Fruit fly (Drosophila melanogaster) whole organism, embryonic: ENCODE results near the gene Alms1a.
A peak's percentile ranks its signal among the peaks of the same experiment; 100 is the strongest.

Experiments
- Blimp-1 ChIP-seq: fragments of 200-800 bp; sonication (Bioruptor generic); optimal IDR thresholded peaks from 3 replicates; lab custom pipeline; 2018; ENCODE audit warnings: missing biosample characterization, missing genetic modification characterization, mild to moderate bottlenecking, moderate library complexity, missing genetic modification reagents
- CG11247 ChIP-seq: fragments of 200-800 bp; sonication (Bioruptor generic); IDR thresholded peaks from 2 replicates; pipeline ENCODE4 v1.3.6; 2022; ENCODE audit warnings: missing biosample characterization, missing genetic modification characterization
- CG11560 ChIP-seq: fragments of 200-800 bp; sonication (Bioruptor generic); IDR thresholded peaks from 3 replicates; pipeline ENCODE4 v1.3.6; 2022; ENCODE audit warnings: missing biosample characterization, missing genetic modification characterization
- CG12155 ChIP-seq: fragments of 200-800 bp; sonication (Bioruptor generic); optimal IDR thresholded peaks from 3 replicates; lab custom pipeline; 2016; ENCODE audit warnings: missing biosample characterization, missing genetic modification characterization
- CG14441 ChIP-seq: fragments of 200-800 bp; sonication (Bioruptor generic); IDR thresholded peaks from 2 replicates; pipeline ENCODE4 v1.3.6; 2022; ENCODE audit warnings: missing biosample characterization, missing genetic modification characterization
- CG15269 ChIP-seq: fragments of 200-800 bp; sonication (Bioruptor generic); optimal IDR thresholded peaks from 2 replicates; lab custom pipeline; 2018; ENCODE audit warnings: missing biosample characterization, mild to moderate bottlenecking, missing genetic modification characterization, moderate library complexity
- CG16779 ChIP-seq: fragments of 200-800 bp; sonication (Bioruptor generic); IDR thresholded peaks from 2 replicates; pipeline ENCODE4 v1.3.6; 2022; ENCODE audit warnings: missing biosample characterization, missing genetic modification characterization
- CG16813 ChIP-seq: fragments of 200-800 bp; sonication (Bioruptor generic); IDR thresholded peaks from 3 replicates; pipeline ENCODE4 v1.3.6; 2022; ENCODE audit warnings: missing biosample characterization, missing genetic modification characterization; ENCODE audit not compliant: partially characterized antibody
- CG17186 ChIP-seq: fragments of 200-800 bp; sonication (Bioruptor generic); optimal IDR thresholded peaks from 3 replicates; lab custom pipeline; 2017; ENCODE audit warnings: missing biosample characterization, missing genetic modification reagents, missing genetic modification characterization
- CG30020 ChIP-seq: fragments of 200-800 bp; optimal IDR thresholded peaks from 2 replicates; lab custom pipeline; 2019; ENCODE audit warnings: missing biosample characterization, mild to moderate bottlenecking, missing genetic modification characterization, moderate library complexity
- CG3065 ChIP-seq: fragments of 200-800 bp; sonication (Bioruptor generic); optimal IDR thresholded peaks from 2 replicates; lab custom pipeline; 2016; ENCODE audit warnings: missing biosample characterization, missing genetic modification characterization
- CG31441 ChIP-seq: fragments of 200-800 bp; sonication (Bioruptor generic); IDR thresholded peaks from 2 replicates; pipeline ENCODE4 v1.3.6; 2022; ENCODE audit warnings: missing biosample characterization, missing genetic modification characterization
- CG33557 ChIP-seq: fragments of 200-800 bp; sonication (Bioruptor generic); optimal IDR thresholded peaks from 2 replicates; lab custom pipeline; 2019; ENCODE audit warnings: missing biosample characterization, mild to moderate bottlenecking, missing genetic modification characterization, moderate library complexity
- CG34224 ChIP-seq: fragments of 200-800 bp; sonication (Bioruptor generic); IDR thresholded peaks from 3 replicates; pipeline ENCODE4 v1.3.6; 2022; ENCODE audit warnings: missing biosample characterization, missing genetic modification characterization; ENCODE audit not compliant: partially characterized antibody
- CG4328 ChIP-seq: fragments of 200-800 bp; sonication (Bioruptor generic); optimal IDR thresholded peaks from 3 replicates; lab custom pipeline; 2017; ENCODE audit warnings: missing biosample characterization, missing genetic modification reagents, missing genetic modification characterization
- CG4730 ChIP-seq: fragments of 200-800 bp; sonication (Bioruptor generic); IDR thresholded peaks from 2 replicates; pipeline ENCODE4 v1.3.6; 2022; ENCODE audit warnings: missing biosample characterization, missing genetic modification characterization
- CG7786 ChIP-seq: fragments of 200-800 bp; sonication (Bioruptor generic); optimal IDR thresholded peaks from 2 replicates; lab custom pipeline; 2016; ENCODE audit warnings: missing biosample characterization, missing genetic modification characterization
- CG9437 ChIP-seq: fragments of 200-800 bp; sonication (Bioruptor generic); optimal IDR thresholded peaks from 2 replicates; lab custom pipeline; 2018; ENCODE audit warnings: missing biosample characterization, mild to moderate bottlenecking, missing genetic modification characterization
- CG9727 ChIP-seq: fragments of 200-800 bp; sonication (Bioruptor generic); optimal IDR thresholded peaks from 3 replicates; lab custom pipeline; 2017; ENCODE audit warnings: missing biosample characterization, mild to moderate bottlenecking, missing genetic modification characterization
- D ChIP-seq, 2 experiments: fragments of 200-800 bp in 1 of 2; fragments of >200 bp in 1 of 2; sonication (Bioruptor generic) in 1 of 2; optimal IDR thresholded peaks; 2 replicates in 1 of 2; 3 replicates in 1 of 2; lab custom pipeline; 2017; ENCODE audit warnings: mild to moderate bottlenecking in 1 of 2, missing biosample characterization in 1 of 2, missing genetic modification characterization in 1 of 2, missing genetic modification reagents in 1 of 2
- H15 ChIP-seq: fragments of 200-800 bp; sonication (Bioruptor generic); IDR thresholded peaks from 3 replicates; pipeline ENCODE4 v1.3.6; 2022; ENCODE audit warnings: missing biosample characterization, missing genetic modification characterization
- MESR4 ChIP-seq: fragments of 200-800 bp; sonication (Bioruptor generic); optimal IDR thresholded peaks from 2 replicates; lab custom pipeline; 2018; ENCODE audit warnings: missing biosample characterization, mild to moderate bottlenecking, missing genetic modification characterization, moderate library complexity
- Myb ChIP-seq: fragments of 200-800 bp; sonication (Bioruptor generic); optimal IDR thresholded peaks from 2 replicates; lab custom pipeline; 2016; ENCODE audit warnings: missing biosample characterization, missing genetic modification characterization
- Nf-YB ChIP-seq: fragments of 200-800 bp; sonication (Bioruptor generic); optimal IDR thresholded peaks from 3 replicates; lab custom pipeline; 2019; ENCODE audit warnings: missing biosample characterization, mild to moderate bottlenecking, missing genetic modification characterization, moderate library complexity
- Opbp ChIP-seq: fragments of 200-800 bp; sonication (Bioruptor generic); IDR thresholded peaks from 3 replicates; pipeline ENCODE4 v1.3.6; 2022; ENCODE audit warnings: missing biosample characterization, missing genetic modification characterization; ENCODE audit not compliant: partially characterized antibody
- Sin3A ChIP-seq: fragments of >200 bp; optimal IDR thresholded peaks from 2 replicates; lab custom pipeline; 2018
- Sox100B ChIP-seq: fragments of 200-800 bp; sonication (Bioruptor generic); optimal IDR thresholded peaks from 3 replicates; lab custom pipeline; 2018; ENCODE audit warnings: missing biosample characterization, mild to moderate bottlenecking, missing genetic modification characterization
- Taf1 ChIP-seq: fragments of 200-800 bp; sonication (Bioruptor generic); IDR thresholded peaks from 2 replicates; pipeline ENCODE4 v1.3.6; 2022; ENCODE audit warnings: missing biosample characterization, missing genetic modification characterization
- Trl ChIP-seq, 3 experiments: fragments of >200 bp in 2 of 3; fragments of 200-800 bp in 1 of 3; sonication (Bioruptor generic) in 1 of 3; optimal IDR thresholded peaks; 2 replicates in 1 of 3; 3 replicates in 2 of 3; lab custom pipeline; 2016 to 2017; ENCODE audit warnings: missing biosample characterization in 1 of 3, missing genetic modification characterization in 1 of 3
- cg ChIP-seq: fragments of 200-800 bp; sonication (Bioruptor generic); optimal IDR thresholded peaks from 3 replicates; lab custom pipeline; 2019; ENCODE audit warnings: missing biosample characterization, mild to moderate bottlenecking, missing genetic modification characterization, moderate library complexity
- ci ChIP-seq: fragments of 200-800 bp; sonication (Bioruptor generic); IDR thresholded peaks from 3 replicates; pipeline ENCODE4 v1.3.6; 2022; ENCODE audit warnings: missing biosample characterization, missing genetic modification characterization
- gcm ChIP-seq: fragments of 200-800 bp; sonication (Bioruptor generic); optimal IDR thresholded peaks from 2 replicates; lab custom pipeline; 2019; ENCODE audit warnings: missing biosample characterization, mild to moderate bottlenecking, missing genetic modification characterization, moderate library complexity
- h ChIP-seq: fragments of >200 bp; optimal IDR thresholded peaks from 2 replicates; lab custom pipeline; 2017
- her ChIP-seq: fragments of 200-800 bp; sonication (Bioruptor generic); optimal IDR thresholded peaks from 2 replicates; lab custom pipeline; 2016; ENCODE audit warnings: missing biosample characterization, missing genetic modification characterization
- hth ChIP-seq: fragments of >200 bp; optimal IDR thresholded peaks from 2 replicates; lab custom pipeline; 2017; ENCODE audit warnings: inconsistent platforms
- ind ChIP-seq: fragments of 200-800 bp; sonication (Bioruptor generic); optimal IDR thresholded peaks from 3 replicates; lab custom pipeline; 2016; ENCODE audit warnings: missing biosample characterization, missing genetic modification characterization
- kah ChIP-seq: fragments of 200-800 bp; sonication (Bioruptor generic); optimal IDR thresholded peaks from 2 replicates; lab custom pipeline; 2018; ENCODE audit warnings: missing biosample characterization, mild to moderate bottlenecking, missing genetic modification characterization
- p53 ChIP-seq: fragments of 200-800 bp; sonication (Bioruptor generic); optimal IDR thresholded peaks from 2 replicates; lab custom pipeline; 2016; ENCODE audit warnings: missing biosample characterization, missing genetic modification characterization
- pb ChIP-seq: fragments of 200-800 bp; sonication (Bioruptor generic); optimal IDR thresholded peaks from 3 replicates; lab custom pipeline; 2016; ENCODE audit warnings: missing biosample characterization, missing genetic modification characterization
- pros ChIP-seq: fragments of 200-800 bp; sonication (Bioruptor generic); optimal IDR thresholded peaks from 3 replicates; lab custom pipeline; 2019; ENCODE audit warnings: missing biosample characterization, mild to moderate bottlenecking, missing genetic modification characterization, moderate library complexity
- pzg ChIP-seq: fragments of 200-800 bp; sonication (Bioruptor generic); optimal IDR thresholded peaks from 3 replicates; lab custom pipeline; 2018; ENCODE audit warnings: missing biosample characterization, mild to moderate bottlenecking, missing genetic modification characterization, moderate library complexity
- shn ChIP-seq: fragments of 200-800 bp; sonication (Bioruptor generic); optimal IDR thresholded peaks from 3 replicates; lab custom pipeline; 2016; ENCODE audit warnings: missing biosample characterization, missing genetic modification characterization
- sob ChIP-seq: fragments of 200-800 bp; sonication (Bioruptor generic); IDR thresholded peaks from 2 replicates; pipeline ENCODE4 v1.3.6; 2022; ENCODE audit warnings: missing biosample characterization, missing genetic modification characterization
- sqz ChIP-seq: fragments of 200-800 bp; sonication (Bioruptor generic); optimal IDR thresholded peaks from 3 replicates; lab custom pipeline; 2018; ENCODE audit warnings: missing biosample characterization, mild to moderate bottlenecking, missing genetic modification characterization
- tap ChIP-seq: fragments of 200-800 bp; optimal IDR thresholded peaks from 3 replicates; lab custom pipeline; 2019; ENCODE audit warnings: missing biosample characterization, mild to moderate bottlenecking, missing genetic modification characterization, moderate library complexity
- tx ChIP-seq: fragments of 200-800 bp; sonication (Bioruptor generic); optimal IDR thresholded peaks from 2 replicates; lab custom pipeline; 2016; ENCODE audit warnings: missing biosample characterization, missing genetic modification characterization
- wor ChIP-seq: fragments of 200-800 bp; sonication (Bioruptor generic); IDR thresholded peaks from 2 replicates; pipeline ENCODE4 v1.3.6; 2022; ENCODE audit warnings: missing biosample characterization, missing genetic modification characterization

The Alms1a gene

DNA sequence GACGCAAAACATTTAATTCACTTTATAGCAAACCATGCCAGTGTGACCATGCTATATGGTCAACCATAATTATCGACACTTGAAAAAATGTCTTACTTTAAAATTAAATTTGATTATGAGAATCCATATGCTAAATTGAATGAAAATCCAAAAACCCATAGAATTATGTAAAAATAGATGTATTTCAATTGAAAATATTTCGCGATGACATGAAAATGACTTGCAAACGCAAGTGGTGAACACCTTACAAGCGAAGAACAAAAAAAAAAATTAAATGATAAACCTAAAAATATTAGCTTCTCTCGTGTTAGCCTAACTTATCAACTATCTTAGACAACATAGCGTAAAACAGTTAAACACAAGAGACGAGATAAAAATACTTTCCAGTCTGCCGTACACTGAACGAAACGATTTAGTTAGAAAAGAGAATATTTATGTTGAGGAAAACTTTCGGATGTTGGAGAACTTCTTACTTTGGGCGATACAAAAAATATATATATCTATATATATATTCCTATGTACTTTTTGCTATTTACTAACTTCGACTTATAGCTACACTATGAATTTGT, 44.1 kb upstream of the Alms1a start (continued):
- TF ChIP-seq CG4730 (0 out of 2 replicates have a peak, but pooled peaks have one; percentile 19), CG33557 (GFP tag; lab: Kevin White, UChicago) (no peak), her (GFP tag; lab: Kevin White, UChicago) (peak; percentile 31), Sox100B (GFP tag; lab: Kevin White, UChicago) (peak; percentile 53), hth (lab: Kevin White, UChicago) (no peak), CG4328 (no peak), kah (peak; percentile 13), CG9727 (GFP tag; lab: Kevin White, UChicago) (peak; percentile 52), CG12155 (peak; percentile 32), CG17186 (GFP tag; lab: Kevin White, UChicago) (no peak), shn (GFP tag; lab: Kevin White, UChicago) (peak; percentile 3), CG31441 (peak; percentile 55; the same call in 1 of the 2 replicates), Nf-YB (GFP tag; lab: Kevin White, UChicago) (no peak), wor (GFP tag; lab: Robert Waterston, UW) (no peak), CG11560 (tag; lab: Robert Waterston, UW) (no peak), Trl (optimal IDR thresholded peaks at IDR 0.05; lab: Kevin White, UChicago) (no peak), Trl (GFP tag; optimal IDR thresholded peaks at IDR 0.05; lab: Kevin White, UChicago) (peak; percentile 4), gcm (GFP tag; lab: Kevin White, UChicago) (peak; percentile 3), CG34224 (GFP tag; lab: Robert Waterston, UW) (no peak), pros (no peak)

DNA sequence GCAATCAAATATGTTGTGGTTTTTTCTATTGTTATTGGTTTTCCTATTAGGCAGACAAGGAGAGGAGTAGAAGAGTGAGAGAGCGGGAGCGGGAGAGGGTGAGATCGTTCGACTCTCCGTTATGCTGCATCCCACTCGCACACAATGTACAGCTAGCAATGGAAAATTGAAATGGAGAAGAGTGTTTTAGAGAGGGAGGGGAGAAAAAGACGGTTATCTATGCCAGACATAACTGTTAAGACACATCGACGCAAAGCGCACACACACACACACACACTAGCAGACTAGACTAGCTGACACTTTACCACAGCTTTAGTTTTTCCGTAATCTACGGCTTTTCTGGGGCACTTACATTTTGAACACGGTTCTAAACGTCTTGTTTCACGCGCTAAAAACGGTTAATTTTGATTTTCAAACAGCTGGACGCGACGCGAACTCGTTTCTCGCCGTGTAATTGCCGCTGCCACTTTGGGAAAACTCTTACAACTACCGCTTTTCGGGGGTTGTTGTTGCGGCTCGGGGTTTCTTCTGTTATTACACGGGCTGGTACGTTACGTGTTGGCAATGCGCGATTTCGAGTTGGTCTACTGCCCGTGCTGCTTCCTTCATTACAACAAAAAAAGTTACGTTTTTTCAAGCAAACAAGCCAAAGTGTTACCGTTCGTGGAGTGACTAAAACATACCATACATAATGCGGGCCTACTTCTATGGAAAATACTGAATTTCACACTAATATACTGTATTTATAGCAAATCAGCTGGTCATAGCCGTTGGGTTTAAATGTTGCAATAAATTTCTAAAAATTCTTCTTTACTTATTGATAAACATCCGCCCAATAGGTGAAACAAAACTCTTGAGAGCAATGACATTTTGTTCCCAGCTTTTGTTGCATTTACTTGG, 43.4 kb upstream of the Alms1a start, which contains the start of gene fzr:
Gene fzr (minus strand): TSS at position 625 of the 900 bp plus-strand sequence.
- TF ChIP-seq Opbp (GFP tag; lab: Robert Waterston, UW) (no peak), CG7786 (no peak), sqz (peak; percentile 46), CG16779 (GFP tag; lab: Robert Waterston, UW) (0 out of 2 replicates have a peak, but pooled peaks have one; percentile 14), MESR4 (GFP tag; lab: Kevin White, UChicago) (peak; percentile 42), ci (GFP tag; lab: Robert Waterston, UW) (peak; percentile 53; the same call in 2 of the 3 replicates), cg (peak; percentile 48), D (optimal IDR thresholded peaks at IDR 0.05; lab: Kevin White, UChicago) (peak; percentile 62), D (GFP tag; optimal IDR thresholded peaks at IDR 0.05; lab: Kevin White, UChicago) (no peak), pzg (GFP tag; lab: Kevin White, UChicago) (peak; percentile 73), Taf1 (GFP tag; lab: Robert Waterston, UW) (no peak), CG3065 (GFP tag; lab: Kevin White, UChicago) (no peak), CG33557 (GFP tag; lab: Kevin White, UChicago) (no peak), tx (no peak), Trl (optimal IDR thresholded peaks at IDR 0.05; lab: Kevin White, UChicago) (peak; percentile 72 to 74), Trl (GFP tag; optimal IDR thresholded peaks at IDR 0.05; lab: Kevin White, UChicago) (no peak), CG9437 (peak; percentile 85), p53 (GFP tag; lab: Kevin White, UChicago) (no peak), ind (GFP tag; lab: Kevin White, UChicago) (no peak), h (lab: Kevin White, UChicago) (no peak), CG14441 (no peak), Myb (peak; percentile 97), hth (lab: Kevin White, UChicago) (no peak), Blimp-1 (no peak), sob (GFP tag; lab: Robert Waterston, UW) (0 out of 2 replicates have a peak, but pooled peaks have one; percentile 5), CG15269 (tag; lab: Kevin White, UChicago) (no peak), CG16813 (no peak), CG30020 (tag; lab: Kevin White, UChicago) (peak; percentile 14), pb (GFP tag; lab: Kevin White, UChicago) (no peak), tap (tag; lab: Kevin White, UChicago) (no peak), Sin3A (lab: Kevin White, UChicago) (peak; percentile 29), CG11247 (no peak), H15 (GFP tag; lab: Robert Waterston, UW) (0 out of 3 replicates have a peak, but pooled peaks have one; percentile 29)
